Fruit fly (Drosophila melanogaster) whole organism, wandering third instar larva: ENCODE results near the gene roq.

ENCODE experiments used
- CG9705 ChIP-seq: fragments of 200-800 bp; sonication (Bioruptor generic); optimal IDR thresholded peaks from 2 replicates; lab custom pipeline; 2018; ENCODE audit warnings: missing biosample characterization, mild to moderate bottlenecking, missing genetic modification characterization
- dl ChIP-seq, 2 experiments: fragments of 175-275, 200-275 bp in 1 of 2; fragments of 200-275 bp in 1 of 2; sonication (Bioruptor generic); optimal IDR thresholded peaks; lab custom pipeline; 2018; ENCODE audit warnings: mild to moderate bottlenecking in 2 of 2, missing biosample characterization in 2 of 2, missing genetic modification characterization in 2 of 2, moderate library complexity in 2 of 2; ENCODE audit not compliant: partially characterized antibody in 2 of 2, insufficient read depth in 1 of 2
- fru ChIP-seq: fragments of 200-800 bp; sonication (Bioruptor generic); optimal IDR thresholded peaks from 3 replicates; lab custom pipeline; 2016; ENCODE audit warnings: missing biosample characterization, mild to moderate bottlenecking, missing genetic modification characterization
- sv ChIP-seq: fragments of 200-800 bp; sonication (Bioruptor generic); optimal IDR thresholded peaks from 3 replicates; lab custom pipeline; 2016; ENCODE audit warnings: missing biosample characterization, missing genetic modification characterization
- woc ChIP-seq: sonication (Bioruptor generic); optimal IDR thresholded peaks from 2 replicates; lab custom pipeline; 2016; ENCODE audit warnings: missing biosample characterization, mild to moderate bottlenecking, missing genetic modification characterization

- no peak for TF ChIP-seq sv (GFP tag; lab: Kevin White, UChicago)
- TF ChIP-seq CG9705 (GFP tag; lab: Kevin White, UChicago) = no peak
- TF ChIP-seq woc = no peak
- no peak for TF ChIP-seq fru (GFP tag; lab: Kevin White, UChicago)
- TF ChIP-seq dl (GFP tag; optimal IDR thresholded peaks at IDR 0.05; lab: Kevin White, UChicago; ENCODE audit: insufficient read depth in 1 of 2, partially characterized antibody in 2 of 2) = no peak
Observed at dm6 chr3L:16368199-16368598, 10.2 kb downstream of the roq start, which contains the start of gene CG4842.
